Worm (Caenorhabditis elegans): ENCODE results near the gene cal-3.
A peak's percentile ranks its signal among the peaks of the same experiment; 100 is the strongest.

The cal-3 gene

ce11 chrIV:3856190-3856589 is 21.2 kb upstream of the cal-3 start:
- no peak for TF ChIP-seq tbx-11 (GFP tag; IDR thresholded peaks at IDR 0.05)
- TF ChIP-seq ceh-36 (tag; optimal IDR thresholded peaks at IDR 0.05), result no peak
- no peak for TF ChIP-seq scrt-1 (GFP tag; IDR thresholded peaks at IDR 0.05)
- TF ChIP-seq hmg-4 (GFP tag; optimal IDR thresholded peaks at IDR 0.05), result peak; percentile 15
- TF ChIP-seq pes-1 (GFP tag; IDR thresholded peaks at IDR 0.05), result 0 out of 2 replicates have a peak, but pooled peaks have one; percentile 18
- no peak for TF ChIP-seq aly-1 (tag; optimal IDR thresholded peaks at IDR 0.05)

ce11 chrIV:3855543-3855942 is 20.6 kb upstream of the cal-3 start, which contains the start of gene zag-1:
zag-1 (plus strand) TSS chrIV:3855843.
- TF ChIP-seq ceh-36 (tag; optimal IDR thresholded peaks at IDR 0.05) (no peak), F13C5.2 (tag; optimal IDR thresholded peaks at IDR 0.05) (no peak), aly-1 (tag; optimal IDR thresholded peaks at IDR 0.05) (no peak), hnd-1 (tag; optimal IDR thresholded peaks at IDR 0.05) (no peak), tbx-37 (GFP tag; conservative IDR thresholded peaks at IDR 0.05) (no peak), hmbx-1 (tag; optimal IDR thresholded peaks at IDR 0.05) (no peak), tbx-11 (GFP tag; IDR thresholded peaks at IDR 0.05) (no peak), B0310.2 (tag; optimal IDR thresholded peaks at IDR 0.05) (no peak), hmg-4 (GFP tag; optimal IDR thresholded peaks at IDR 0.05) (no peak), pes-1 (GFP tag; IDR thresholded peaks at IDR 0.05) (no peak), ets-7 (tag; optimal IDR thresholded peaks at IDR 0.05) (no peak), scrt-1 (GFP tag; IDR thresholded peaks at IDR 0.05) (no peak), ceh-13 (GFP tag; optimal IDR thresholded peaks at IDR 0.05) (no peak), sea-1 (GFP tag; conservative IDR thresholded peaks at IDR 0.05) (no peak), ama-1 (optimal IDR thresholded peaks at IDR 0.05) (no peak), flt-1 (GFP tag; IDR thresholded peaks at IDR 0.05) (no peak), tra-4 (tag; optimal IDR thresholded peaks at IDR 0.05) (no peak)

ce11 chrIV:3854606-3855005 is 19.6 kb upstream of the cal-3 start:
- no peak for TF ChIP-seq tbx-11 (GFP tag; IDR thresholded peaks at IDR 0.05)
- TF ChIP-seq B0310.2 (tag; optimal IDR thresholded peaks at IDR 0.05), result no peak
- peak; percentile 20 for TF ChIP-seq aly-1 (tag; optimal IDR thresholded peaks at IDR 0.05)

- TF ChIP-seq hnd-1 (tag; optimal IDR thresholded peaks at IDR 0.05), result no peak
- TF ChIP-seq hmbx-1 (tag; optimal IDR thresholded peaks at IDR 0.05), result no peak
- no peak for TF ChIP-seq aly-1 (tag; optimal IDR thresholded peaks at IDR 0.05)
- no peak for TF ChIP-seq B0310.2 (tag; optimal IDR thresholded peaks at IDR 0.05)
- TF ChIP-seq pes-1 (GFP tag; IDR thresholded peaks at IDR 0.05), result no peak
- TF ChIP-seq hmg-4 (GFP tag; optimal IDR thresholded peaks at IDR 0.05), result no peak
- TF ChIP-seq tbx-11 (GFP tag; IDR thresholded peaks at IDR 0.05), result no peak
- TF ChIP-seq ceh-36 (tag; optimal IDR thresholded peaks at IDR 0.05), result no peak
- TF ChIP-seq ama-1 (optimal IDR thresholded peaks at IDR 0.05), result no peak
- no peak for TF ChIP-seq ets-7 (tag; optimal IDR thresholded peaks at IDR 0.05)
- TF ChIP-seq tbx-37 (GFP tag; conservative IDR thresholded peaks at IDR 0.05), result no peak
- no peak for TF ChIP-seq F13C5.2 (tag; optimal IDR thresholded peaks at IDR 0.05)
- TF ChIP-seq flt-1 (GFP tag; IDR thresholded peaks at IDR 0.05), result no peak
- no peak for TF ChIP-seq scrt-1 (GFP tag; IDR thresholded peaks at IDR 0.05)
- no peak for TF ChIP-seq sea-1 (GFP tag; conservative IDR thresholded peaks at IDR 0.05)
- no peak for TF ChIP-seq ceh-13 (GFP tag; optimal IDR thresholded peaks at IDR 0.05)
- TF ChIP-seq tra-4 (tag; optimal IDR thresholded peaks at IDR 0.05), result no peak
These were observed 18.6 kb upstream of the cal-3 start for ce11 chrIV:3853557-3853956.

ce11 chrIV:3848985-3849384 is 14.0 kb upstream of the cal-3 start:
- no peak for TF ChIP-seq hmg-4 (GFP tag; optimal IDR thresholded peaks at IDR 0.05)

ce11 chrIV:3847489-3847888 is 12.5 kb upstream of the cal-3 start:
- TF ChIP-seq hnd-1 (tag; optimal IDR thresholded peaks at IDR 0.05) (no peak), pes-1 (GFP tag; IDR thresholded peaks at IDR 0.05) (no peak), ceh-13 (GFP tag; optimal IDR thresholded peaks at IDR 0.05) (no peak), ama-1 (optimal IDR thresholded peaks at IDR 0.05) (no peak), sea-1 (GFP tag; conservative IDR thresholded peaks at IDR 0.05) (no peak), flt-1 (GFP tag; IDR thresholded peaks at IDR 0.05) (no peak), ceh-36 (tag; optimal IDR thresholded peaks at IDR 0.05) (no peak), hmbx-1 (tag; optimal IDR thresholded peaks at IDR 0.05) (no peak), ets-7 (tag; optimal IDR thresholded peaks at IDR 0.05) (no peak), tbx-11 (GFP tag; IDR thresholded peaks at IDR 0.05) (no peak), F13C5.2 (tag; optimal IDR thresholded peaks at IDR 0.05) (no peak), tbx-37 (GFP tag; conservative IDR thresholded peaks at IDR 0.05) (no peak), B0310.2 (tag; optimal IDR thresholded peaks at IDR 0.05) (no peak), scrt-1 (GFP tag; IDR thresholded peaks at IDR 0.05) (no peak), hmg-4 (GFP tag; optimal IDR thresholded peaks at IDR 0.05) (no peak), aly-1 (tag; optimal IDR thresholded peaks at IDR 0.05) (no peak)

- TF ChIP-seq flt-1 (GFP tag; IDR thresholded peaks at IDR 0.05) (no peak), tbx-11 (GFP tag; IDR thresholded peaks at IDR 0.05) (no peak), aly-1 (tag; optimal IDR thresholded peaks at IDR 0.05) (no peak), pes-1 (GFP tag; IDR thresholded peaks at IDR 0.05) (no peak), hnd-1 (tag; optimal IDR thresholded peaks at IDR 0.05) (no peak), ceh-36 (tag; optimal IDR thresholded peaks at IDR 0.05) (no peak), ets-7 (tag; optimal IDR thresholded peaks at IDR 0.05) (no peak), hmbx-1 (tag; optimal IDR thresholded peaks at IDR 0.05) (no peak), scrt-1 (GFP tag; IDR thresholded peaks at IDR 0.05) (no peak), tbx-37 (GFP tag; conservative IDR thresholded peaks at IDR 0.05) (no peak), ama-1 (optimal IDR thresholded peaks at IDR 0.05) (no peak), ceh-13 (GFP tag; optimal IDR thresholded peaks at IDR 0.05) (no peak), F13C5.2 (tag; optimal IDR thresholded peaks at IDR 0.05) (no peak), hmg-4 (GFP tag; optimal IDR thresholded peaks at IDR 0.05) (no peak)
These were observed 9.6 kb upstream of the cal-3 start for ce11 chrIV:3844584-3844983.

- TF ChIP-seq hmg-4 (GFP tag; optimal IDR thresholded peaks at IDR 0.05), result peak; percentile 24
- TF ChIP-seq F13C5.2 (tag; optimal IDR thresholded peaks at IDR 0.05), result no peak
These were observed 9.0 kb upstream of the cal-3 start for ce11 chrIV:3844004-3844403.

Measured in whole organism, early embryonic.